Fruit fly (Drosophila melanogaster) whole organism, prepupa: ENCODE measurements around the gene CG8372.

Experiments used
- Blimp-1 ChIP-seq: fragments of 200-800 bp; sonication (Bioruptor generic); optimal IDR thresholded peaks from 3 replicates; lab custom pipeline; 2017; ENCODE audit warnings: missing biosample characterization, missing genetic modification characterization, mild to moderate bottlenecking, moderate library complexity, missing genetic modification reagents
- CG10631 ChIP-seq: fragments of 200-800 bp; sonication (Bioruptor generic); optimal IDR thresholded peaks from 2 replicates; lab custom pipeline; 2016; ENCODE audit warnings: missing biosample characterization, missing genetic modification characterization
- CG10669 ChIP-seq: fragments of 200-800 bp; sonication (Bioruptor generic); optimal IDR thresholded peaks from 3 replicates; lab custom pipeline; 2018; ENCODE audit warnings: missing biosample characterization, mild to moderate bottlenecking, missing genetic modification characterization, moderate library complexity
- CG11294 ChIP-seq: fragments of 200-800 bp; sonication (Bioruptor generic); IDR thresholded peaks from 2 replicates; pipeline ENCODE4 v1.3.6; 2022; ENCODE audit warnings: missing biosample characterization, missing genetic modification characterization
- CG11762 ChIP-seq: fragments of 200-800 bp; sonication (Bioruptor generic); optimal IDR thresholded peaks from 3 replicates; lab custom pipeline; 2016; ENCODE audit warnings: missing biosample characterization, missing genetic modification characterization; ENCODE audit not compliant: insufficient read depth
- CG11902 ChIP-seq: fragments of 200-800 bp; sonication (Bioruptor generic); optimal IDR thresholded peaks from 3 replicates; lab custom pipeline; 2016; ENCODE audit warnings: missing biosample characterization, missing genetic modification characterization
- CG15336 ChIP-seq: fragments of 200-800 bp; sonication (Bioruptor generic); IDR thresholded peaks from 2 replicates; pipeline ENCODE4 v1.3.6; 2022; ENCODE audit warnings: missing biosample characterization, missing genetic modification characterization
- CG1621 ChIP-seq: fragments of 200-800 bp; sonication (Bioruptor generic); optimal IDR thresholded peaks from 3 replicates; lab custom pipeline; 2018; ENCODE audit warnings: missing biosample characterization, mild to moderate bottlenecking, missing genetic modification characterization
- CG16779 ChIP-seq: fragments of 200-800 bp; sonication (Bioruptor generic); optimal IDR thresholded peaks from 3 replicates; lab custom pipeline; 2017; ENCODE audit warnings: missing biosample characterization, mild to moderate bottlenecking, missing genetic modification characterization
- CG3032 ChIP-seq: fragments of 200-800 bp; optimal IDR thresholded peaks from 2 replicates; lab custom pipeline; 2019; ENCODE audit warnings: missing biosample characterization, mild to moderate bottlenecking, missing genetic modification characterization, moderate library complexity
- CG31627 ChIP-seq: fragments of 200-800 bp; sonication (Bioruptor generic); optimal IDR thresholded peaks from 3 replicates; lab custom pipeline; 2016; ENCODE audit warnings: missing biosample characterization, missing genetic modification characterization
- CG32006 ChIP-seq: fragments of 200-800 bp; sonication (Bioruptor generic); optimal IDR thresholded peaks from 3 replicates; lab custom pipeline; 2017; ENCODE audit warnings: missing biosample characterization, mild to moderate bottlenecking, missing genetic modification characterization
- CG34406 ChIP-seq: fragments of 200-800 bp; sonication (Bioruptor generic); optimal IDR thresholded peaks from 3 replicates; lab custom pipeline; 2016; ENCODE audit warnings: missing biosample characterization, missing genetic modification characterization
- CG3919 ChIP-seq: fragments of 200-800 bp; sonication (Bioruptor generic); optimal IDR thresholded peaks from 3 replicates; lab custom pipeline; 2016; ENCODE audit warnings: missing biosample characterization, missing genetic modification characterization
- CG4318 ChIP-seq: fragments of 200-800 bp; sonication (Bioruptor generic); optimal IDR thresholded peaks from 3 replicates; lab custom pipeline; 2017; ENCODE audit warnings: missing biosample characterization, mild to moderate bottlenecking, missing genetic modification characterization
- CG6276 ChIP-seq: fragments of 200-800 bp; sonication (Bioruptor generic); optimal IDR thresholded peaks from 2 replicates; lab custom pipeline; 2017; ENCODE audit warnings: missing biosample characterization, mild to moderate bottlenecking, missing genetic modification characterization
- CG6792 ChIP-seq: fragments of 200-800 bp; sonication (Bioruptor generic); optimal IDR thresholded peaks from 3 replicates; lab custom pipeline; 2016; ENCODE audit warnings: missing biosample characterization, missing genetic modification characterization
- CG6808 ChIP-seq: fragments of 200-800 bp; sonication (Bioruptor generic); optimal IDR thresholded peaks from 3 replicates; lab custom pipeline; 2017; ENCODE audit warnings: missing biosample characterization, missing genetic modification characterization, mild to moderate bottlenecking, moderate library complexity, missing genetic modification reagents
- CG6854 ChIP-seq: fragments of 200-800 bp; sonication (Bioruptor generic); optimal IDR thresholded peaks from 2 replicates; lab custom pipeline; 2017; ENCODE audit warnings: missing biosample characterization, mild to moderate bottlenecking, missing genetic modification characterization
- CG8319 ChIP-seq: fragments of 200-800 bp; sonication (Bioruptor generic); optimal IDR thresholded peaks from 3 replicates; lab custom pipeline; 2016; ENCODE audit warnings: missing biosample characterization, missing genetic modification characterization
- CG8632 ChIP-seq: fragments of 200-800 bp; sonication (Bioruptor generic); optimal IDR thresholded peaks from 3 replicates; lab custom pipeline; 2016; ENCODE audit warnings: missing biosample characterization, missing genetic modification characterization
- CG9139 ChIP-seq: fragments of 200-800 bp; sonication (Bioruptor generic); optimal IDR thresholded peaks from 3 replicates; lab custom pipeline; 2017; ENCODE audit warnings: missing biosample characterization, mild to moderate bottlenecking, missing genetic modification characterization
- Eip75B ChIP-seq: fragments of 200-800 bp; sonication (Bioruptor generic); optimal IDR thresholded peaks from 3 replicates; lab custom pipeline; 2016; ENCODE audit warnings: missing biosample characterization, missing genetic modification characterization
- Eip78C ChIP-seq: fragments of 200-800 bp; sonication (Bioruptor generic); peaks from one replicate; lab custom pipeline; 2016; ENCODE audit warnings: missing biosample characterization, missing genetic modification characterization
- Eip93F ChIP-seq: fragments of 200-800 bp; sonication (Bioruptor generic); optimal IDR thresholded peaks from 2 replicates; lab custom pipeline; 2016; ENCODE audit warnings: missing biosample characterization, mild to moderate bottlenecking, missing genetic modification characterization
- Ets21C ChIP-seq: fragments of 200-800 bp; sonication (Bioruptor generic); optimal IDR thresholded peaks from 3 replicates; lab custom pipeline; 2016; ENCODE audit warnings: missing biosample characterization, missing genetic modification characterization
- Ets96B ChIP-seq: fragments of 200-800 bp; optimal IDR thresholded peaks from 2 replicates; lab custom pipeline; 2019; ENCODE audit warnings: missing biosample characterization, mild to moderate bottlenecking, missing genetic modification characterization, moderate library complexity
- Gug ChIP-seq: fragments of 200-800 bp; sonication (Bioruptor generic); IDR thresholded peaks from 2 replicates; pipeline ENCODE4 v1.3.6; 2022; ENCODE audit warnings: missing biosample characterization, missing genetic modification characterization
- Hr38 ChIP-seq: sonication (Bioruptor generic); optimal IDR thresholded peaks from 2 replicates; lab custom pipeline; 2016; ENCODE audit warnings: missing biosample characterization, missing genetic modification characterization
- Hr39 ChIP-seq: fragments of 200-800 bp; sonication (Bioruptor generic); optimal IDR thresholded peaks from 2 replicates; lab custom pipeline; 2016; ENCODE audit warnings: missing biosample characterization, missing genetic modification characterization
- Hr4 ChIP-seq: fragments of 200-800 bp; sonication (Bioruptor generic); optimal IDR thresholded peaks from 3 replicates; lab custom pipeline; 2016; ENCODE audit warnings: missing biosample characterization, missing genetic modification characterization
- Lpt ChIP-seq: fragments of 200-800 bp; sonication (Bioruptor generic); optimal IDR thresholded peaks from 3 replicates; lab custom pipeline; 2016; ENCODE audit warnings: missing biosample characterization, missing genetic modification characterization
- Met ChIP-seq: fragments of 200-800 bp; sonication (Bioruptor generic); optimal IDR thresholded peaks from 3 replicates; lab custom pipeline; 2016; ENCODE audit warnings: missing biosample characterization, missing genetic modification characterization
- OdsH ChIP-seq: fragments of 200-800 bp; sonication (Bioruptor generic); optimal IDR thresholded peaks from 3 replicates; lab custom pipeline; 2016; ENCODE audit warnings: missing biosample characterization, missing genetic modification characterization
- Smox ChIP-seq: fragments of 200-800 bp; sonication (Bioruptor generic); optimal IDR thresholded peaks from 3 replicates; lab custom pipeline; 2016; ENCODE audit warnings: missing biosample characterization, missing genetic modification characterization
- Sox102F ChIP-seq: fragments of 200-800 bp; sonication (Bioruptor generic); optimal IDR thresholded peaks from 2 replicates; lab custom pipeline; 2016; ENCODE audit warnings: missing biosample characterization, mild to moderate bottlenecking, missing genetic modification characterization
- Sox14 ChIP-seq: fragments of 200-800 bp; sonication (Bioruptor generic); optimal IDR thresholded peaks from 3 replicates; lab custom pipeline; 2016; ENCODE audit warnings: missing biosample characterization, missing genetic modification characterization
- achi ChIP-seq: fragments of 200-800 bp; sonication (Bioruptor generic); optimal IDR thresholded peaks from 3 replicates; lab custom pipeline; 2016; ENCODE audit warnings: missing biosample characterization, missing genetic modification characterization
- acj6 ChIP-seq: fragments of 200-800 bp; sonication (Bioruptor generic); optimal IDR thresholded peaks from 3 replicates; lab custom pipeline; 2016; ENCODE audit warnings: missing biosample characterization, missing genetic modification characterization
- dac ChIP-seq: fragments of 200-800 bp; sonication (Bioruptor generic); optimal IDR thresholded peaks from 2 replicates; lab custom pipeline; 2017; ENCODE audit warnings: missing biosample characterization, mild to moderate bottlenecking, missing genetic modification characterization
- eg ChIP-seq: fragments of 200-800 bp; sonication (Bioruptor generic); IDR thresholded peaks from 3 replicates; pipeline ENCODE4 v1.3.6; 2022; ENCODE audit warnings: missing biosample characterization, missing genetic modification characterization
- esn ChIP-seq: fragments of 200-800 bp; sonication (Bioruptor generic); optimal IDR thresholded peaks from 2 replicates; lab custom pipeline; 2016; ENCODE audit warnings: missing biosample characterization, mild to moderate bottlenecking, missing genetic modification characterization, moderate library complexity
- fd85E ChIP-seq: fragments of 200-800 bp; sonication (Bioruptor generic); optimal IDR thresholded peaks from 3 replicates; lab custom pipeline; 2016; ENCODE audit warnings: missing biosample characterization, missing genetic modification characterization
- fkh ChIP-seq: fragments of 200-800 bp; sonication (Bioruptor generic); optimal IDR thresholded peaks from 3 replicates; lab custom pipeline; 2017; ENCODE audit warnings: missing biosample characterization, mild to moderate bottlenecking, missing genetic modification characterization, moderate library complexity
- lz ChIP-seq: fragments of 200-800 bp; sonication (Bioruptor generic); optimal IDR thresholded peaks from 3 replicates; lab custom pipeline; 2016; ENCODE audit warnings: missing biosample characterization, missing genetic modification characterization
- net ChIP-seq: fragments of 200-800 bp; sonication (Bioruptor generic); optimal IDR thresholded peaks from 3 replicates; lab custom pipeline; 2016; ENCODE audit warnings: missing biosample characterization, missing genetic modification characterization
- pdm3 ChIP-seq: fragments of 200-800 bp; sonication (Bioruptor generic); optimal IDR thresholded peaks from 3 replicates; lab custom pipeline; 2016; ENCODE audit warnings: missing biosample characterization, missing genetic modification characterization
- salr ChIP-seq, 2 experiments: fragments of 200-800 bp; sonication (Bioruptor generic); optimal IDR thresholded peaks; 3 replicates each; lab custom pipeline; 2016 to 2018; ENCODE audit warnings: missing biosample characterization in 2 of 2, missing genetic modification characterization in 2 of 2, mild to moderate bottlenecking in 1 of 2
- spab ChIP-seq: fragments of 200-800 bp; sonication (Bioruptor generic); optimal IDR thresholded peaks from 2 replicates; lab custom pipeline; 2017; ENCODE audit warnings: missing biosample characterization, mild to moderate bottlenecking, missing genetic modification characterization, missing genetic modification reagents
- ss ChIP-seq, 2 experiments: fragments of 200-800 bp; sonication (Bioruptor generic); optimal IDR thresholded peaks; 2 replicates in 1 of 2; 3 replicates in 1 of 2; lab custom pipeline; 2017 to 2018; ENCODE audit warnings: mild to moderate bottlenecking in 2 of 2, missing biosample characterization in 2 of 2, missing genetic modification characterization in 2 of 2, moderate library complexity in 1 of 2
- topi ChIP-seq: fragments of 200-800 bp; sonication (Bioruptor generic); optimal IDR thresholded peaks from 3 replicates; lab custom pipeline; 2016; ENCODE audit warnings: missing biosample characterization, missing genetic modification characterization
- vri ChIP-seq: fragments of 200-800 bp; sonication (Bioruptor generic); optimal IDR thresholded peaks from 3 replicates; lab custom pipeline; 2016; ENCODE audit warnings: missing biosample characterization, mild to moderate bottlenecking, missing genetic modification characterization

CG8372 gene

DNA sequence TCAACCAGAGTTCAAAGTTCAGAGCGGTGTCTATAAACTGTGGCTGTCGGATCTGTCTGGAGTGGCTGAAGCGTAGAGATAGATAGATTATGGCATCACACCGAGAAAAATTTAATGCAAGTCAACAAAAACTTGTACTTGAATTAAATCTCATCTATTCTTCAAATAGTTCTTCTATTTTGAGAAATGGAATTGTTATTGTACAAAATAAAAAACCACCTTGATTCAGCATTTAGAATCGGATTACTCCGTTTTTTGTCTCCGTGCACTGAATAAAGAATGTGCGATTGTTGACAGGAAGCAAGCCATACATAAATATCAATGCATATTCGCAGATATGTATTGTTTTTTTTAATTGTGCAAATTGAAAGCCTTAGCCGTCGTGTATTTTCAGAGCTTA is 16.9 kb upstream of the CG8372 start:
- TF ChIP-seq Hr38 (no peak), spab (GFP tag; lab: Kevin White, UChicago) (no peak), CG10669 (GFP tag; lab: Kevin White, UChicago) (peak; percentile 63), CG32006 (peak; percentile 32), Smox (GFP tag; lab: Kevin White, UChicago) (no peak), CG16779 (tag; lab: Kevin White, UChicago) (no peak), eg (peak; percentile 90), pdm3 (GFP tag; lab: Kevin White, UChicago) (peak; percentile 56), CG4318 (GFP tag; lab: Kevin White, UChicago) (no peak), CG8632 (GFP tag; lab: Kevin White, UChicago) (peak; percentile 52), Eip78C (peak; percentile 92), CG9139 (GFP tag; lab: Kevin White, UChicago) (no peak), fd85E (GFP tag; lab: Kevin White, UChicago) (no peak), CG6854 (peak; percentile 8), net (peak; percentile 56), CG8319 (GFP tag; lab: Kevin White, UChicago) (peak; percentile 11), CG6792 (peak; percentile 53), esn (peak; percentile 73), Sox14 (GFP tag; lab: Kevin White, UChicago) (peak; percentile 67), CG11294 (GFP tag; lab: Robert Waterston, UW) (peak; percentile 68; the same call in 1 of the 2 replicates), dac (no peak), CG11902 (GFP tag; lab: Kevin White, UChicago) (peak; percentile 58), topi (peak; percentile 83), CG11762 (peak; percentile 42), salr (GFP tag; optimal IDR thresholded peaks at IDR 0.05; lab: Kevin White, UChicago) (peak; percentile 4 to 16), Blimp-1 (peak; percentile 43), Sox102F (GFP tag; lab: Kevin White, UChicago) (peak; percentile 78), ss (GFP tag; optimal IDR thresholded peaks at IDR 0.05; lab: Kevin White, UChicago) (peak; percentile 51 to 79), Ets96B (tag; lab: Kevin White, UChicago) (peak; percentile 59), CG34406 (GFP tag; lab: Kevin White, UChicago) (peak; percentile 46), Met (GFP tag; lab: Kevin White, UChicago) (peak; percentile 77), OdsH (peak; percentile 61), Lpt (no peak), Eip75B (peak; percentile 51), Hr39 (GFP tag; lab: Kevin White, UChicago) (peak; percentile 69), CG3032 (peak; percentile 66), achi (peak; percentile 41), Ets21C (GFP tag; lab: Kevin White, UChicago) (peak; percentile 52), CG6808 (GFP tag; lab: Kevin White, UChicago) (peak; percentile 34), CG31627 (GFP tag; lab: Kevin White, UChicago) (peak; percentile 67), CG6276 (GFP tag; lab: Kevin White, UChicago) (no peak), Hr4 (GFP tag; lab: Kevin White, UChicago) (peak; percentile 49), CG10631 (GFP tag; lab: Kevin White, UChicago) (peak; percentile 32), CG3919 (GFP tag; lab: Kevin White, UChicago) (peak; percentile 71), lz (peak; percentile 61), CG1621 (tag; lab: Kevin White, UChicago) (peak; percentile 16), CG15336 (peak; percentile 73), Eip93F (GFP tag; lab: Kevin White, UChicago) (no peak), fkh (GFP tag; lab: Kevin White, UChicago) (no peak), Gug (GFP tag; lab: Robert Waterston, UW) (peak; percentile 84), acj6 (GFP tag; lab: Kevin White, UChicago) (peak; percentile 31), vri (GFP tag; lab: Kevin White, UChicago) (peak; percentile 67)
